Fruit fly (Drosophila melanogaster) whole organism, embryonic: Measurements from ENCODE around the gene Trl.
A peak's percentile ranks its signal among the peaks of the same experiment; 100 is the strongest.

Experiments
- CG10209 ChIP-seq: fragments of 200-800 bp; sonication (Bioruptor generic); optimal IDR thresholded peaks from 3 replicates; lab custom pipeline; 2017; ENCODE audit warnings: missing biosample characterization, mild to moderate bottlenecking, missing genetic modification characterization, missing genetic modification reagents
- CG10267 ChIP-seq: fragments of 200-800 bp; sonication (Bioruptor generic); optimal IDR thresholded peaks from 2 replicates; lab custom pipeline; 2018; ENCODE audit warnings: missing biosample characterization, mild to moderate bottlenecking, missing genetic modification characterization, moderate library complexity
- CG10654 ChIP-seq: fragments of 200-800 bp; sonication (Bioruptor generic); optimal IDR thresholded peaks from 2 replicates; lab custom pipeline; 2016; ENCODE audit warnings: missing biosample characterization, missing genetic modification characterization
- CG11093 ChIP-seq: fragments of 200-800 bp; sonication (Bioruptor generic); IDR thresholded peaks from 3 replicates; pipeline ENCODE4 v1.3.6; 2022; ENCODE audit warnings: missing biosample characterization, missing genetic modification characterization
- CG12071 ChIP-seq: fragments of 200-800 bp; sonication (Bioruptor generic); optimal IDR thresholded peaks from 3 replicates; lab custom pipeline; 2018; ENCODE audit warnings: missing biosample characterization, mild to moderate bottlenecking, missing genetic modification characterization
- CG12299 ChIP-seq: fragments of 200-800 bp; sonication (Bioruptor generic); optimal IDR thresholded peaks from 2 replicates; lab custom pipeline; 2018; ENCODE audit warnings: missing biosample characterization, mild to moderate bottlenecking, missing genetic modification characterization
- CG12942 ChIP-seq: fragments of 200-800 bp; sonication (Bioruptor generic); optimal IDR thresholded peaks from 3 replicates; lab custom pipeline; 2016; ENCODE audit warnings: missing biosample characterization, missing genetic modification characterization
- CG13296 ChIP-seq: fragments of 200-800 bp; sonication (Bioruptor generic); optimal IDR thresholded peaks from 3 replicates; lab custom pipeline; 2018; ENCODE audit warnings: missing biosample characterization, mild to moderate bottlenecking, missing genetic modification characterization
- CG13424 ChIP-seq: fragments of 200-800 bp; sonication (Bioruptor generic); optimal IDR thresholded peaks from 2 replicates; lab custom pipeline; 2019; ENCODE audit warnings: missing biosample characterization, mild to moderate bottlenecking, missing genetic modification characterization, moderate library complexity
- CG15514 ChIP-seq: fragments of 200-800 bp; sonication (Bioruptor generic); optimal IDR thresholded peaks from 3 replicates; lab custom pipeline; 2017; ENCODE audit warnings: missing biosample characterization, missing genetic modification characterization, mild to moderate bottlenecking, moderate library complexity, missing genetic modification reagents
- CG17802 ChIP-seq: fragments of 200-800 bp; sonication (Bioruptor generic); optimal IDR thresholded peaks from 2 replicates; lab custom pipeline; 2018; ENCODE audit warnings: missing biosample characterization, mild to moderate bottlenecking, missing genetic modification characterization, moderate library complexity
- CG18476 ChIP-seq: fragments of 200-800 bp; sonication (Bioruptor generic); optimal IDR thresholded peaks from 2 replicates; lab custom pipeline; 2016; ENCODE audit warnings: missing biosample characterization, mild to moderate bottlenecking, missing genetic modification characterization
- CG18599 ChIP-seq: fragments of 200-800 bp; sonication (Bioruptor generic); optimal IDR thresholded peaks from 3 replicates; lab custom pipeline; 2017; ENCODE audit warnings: missing biosample characterization, missing genetic modification characterization, mild to moderate bottlenecking, moderate library complexity, missing genetic modification reagents
- CG2129 ChIP-seq: fragments of 200-800 bp; sonication (Bioruptor generic); IDR thresholded peaks from 2 replicates; pipeline ENCODE4 v1.3.6; 2022; ENCODE audit warnings: missing biosample characterization, missing genetic modification characterization; ENCODE audit not compliant: partially characterized antibody
- CG2712 ChIP-seq: fragments of 200-800 bp; optimal IDR thresholded peaks from 3 replicates; lab custom pipeline; 2019; ENCODE audit warnings: missing biosample characterization, mild to moderate bottlenecking, missing genetic modification characterization, moderate library complexity
- CG3995 ChIP-seq: fragments of 200-800 bp; sonication (Bioruptor generic); optimal IDR thresholded peaks from 3 replicates; lab custom pipeline; 2016; ENCODE audit warnings: missing biosample characterization, missing genetic modification characterization
- CG4424 ChIP-seq: fragments of 200-800 bp; sonication (Bioruptor generic); optimal IDR thresholded peaks from 3 replicates; lab custom pipeline; 2016; ENCODE audit warnings: missing biosample characterization, missing genetic modification characterization
- CG4854 ChIP-seq: fragments of 200-800 bp; sonication (Bioruptor generic); optimal IDR thresholded peaks from 2 replicates; lab custom pipeline; 2016; ENCODE audit warnings: missing biosample characterization, missing genetic modification characterization, inconsistent platforms
- CG7271 ChIP-seq: fragments of 200-800 bp; sonication (Bioruptor generic); optimal IDR thresholded peaks from 2 replicates; lab custom pipeline; 2018; ENCODE audit warnings: missing biosample characterization, mild to moderate bottlenecking, missing genetic modification characterization, moderate library complexity
- CG7357 ChIP-seq: fragments of 200-800 bp; sonication (Bioruptor generic); IDR thresholded peaks from 3 replicates; pipeline ENCODE4 v1.3.6; 2022; ENCODE audit warnings: missing biosample characterization, missing genetic modification characterization
- CG7839 ChIP-seq: fragments of 200-800 bp; sonication (Bioruptor generic); optimal IDR thresholded peaks from 3 replicates; lab custom pipeline; 2018; ENCODE audit warnings: missing biosample characterization, mild to moderate bottlenecking, missing genetic modification characterization, moderate library complexity
- CG7987 ChIP-seq: fragments of 200-800 bp; sonication (Bioruptor generic); optimal IDR thresholded peaks from 2 replicates; lab custom pipeline; 2018; ENCODE audit warnings: missing biosample characterization, mild to moderate bottlenecking, missing genetic modification characterization, moderate library complexity
- CkIIα-i1 ChIP-seq: fragments of 200-800 bp; sonication (Bioruptor generic); IDR thresholded peaks from 2 replicates; pipeline ENCODE4 v1.3.6; 2022; ENCODE audit warnings: missing biosample characterization, missing genetic modification characterization
- D19B ChIP-seq: fragments of 200-800 bp; sonication (Bioruptor generic); optimal IDR thresholded peaks from 2 replicates; lab custom pipeline; 2017; ENCODE audit warnings: missing biosample characterization, mild to moderate bottlenecking, missing genetic modification characterization
- Drgx ChIP-seq: fragments of 200-800 bp; sonication (Bioruptor generic); IDR thresholded peaks from 2 replicates; pipeline ENCODE4 v1.3.6; 2022; ENCODE audit warnings: missing biosample characterization, missing genetic modification characterization
- H15 ChIP-seq: fragments of 200-800 bp; sonication (Bioruptor generic); IDR thresholded peaks from 3 replicates; pipeline ENCODE4 v1.3.6; 2022; ENCODE audit warnings: missing biosample characterization, missing genetic modification characterization
- Hand ChIP-seq: fragments of 200-800 bp; sonication (Bioruptor generic); optimal IDR thresholded peaks from 2 replicates; lab custom pipeline; 2017; ENCODE audit warnings: mild to moderate bottlenecking, missing biosample characterization, missing genetic modification reagents, missing genetic modification characterization
- Jarid2 ChIP-seq: fragments of 200-800 bp; sonication (Bioruptor generic); optimal IDR thresholded peaks from 3 replicates; lab custom pipeline; 2017; ENCODE audit warnings: mild to moderate bottlenecking, missing biosample characterization, missing genetic modification reagents, missing genetic modification characterization
- Kr ChIP-seq: fragments of 200-800 bp; sonication (Bioruptor generic); optimal IDR thresholded peaks from 2 replicates; lab custom pipeline; 2017; ENCODE audit warnings: missing biosample characterization, mild to moderate bottlenecking, missing genetic modification characterization
- Lim3 ChIP-seq: fragments of 200-800 bp; sonication (Bioruptor generic); IDR thresholded peaks from 2 replicates; pipeline ENCODE4 v1.3.6; 2022; ENCODE audit warnings: missing biosample characterization, missing genetic modification characterization
- Optix ChIP-seq: fragments of 200-800 bp; sonication (Bioruptor generic); IDR thresholded peaks from 3 replicates; pipeline ENCODE4 v1.3.6; 2022; ENCODE audit warnings: missing biosample characterization, missing genetic modification characterization
- Sox100B ChIP-seq: fragments of 200-800 bp; sonication (Bioruptor generic); optimal IDR thresholded peaks from 3 replicates; lab custom pipeline; 2018; ENCODE audit warnings: missing biosample characterization, mild to moderate bottlenecking, missing genetic modification characterization
- Spps ChIP-seq: fragments of 200-800 bp; sonication (Bioruptor generic); optimal IDR thresholded peaks from 2 replicates; lab custom pipeline; 2018; ENCODE audit warnings: missing biosample characterization, mild to moderate bottlenecking, missing genetic modification characterization
- al ChIP-seq: fragments of 200-800 bp; sonication (Bioruptor generic); IDR thresholded peaks from 2 replicates; pipeline ENCODE4 v1.3.6; 2022; ENCODE audit warnings: missing biosample characterization, missing genetic modification characterization
- amos ChIP-seq: fragments of 200-800 bp; sonication (Bioruptor generic); IDR thresholded peaks from 2 replicates; pipeline ENCODE4 v1.3.6; 2022; ENCODE audit warnings: missing biosample characterization, missing genetic modification characterization; ENCODE audit not compliant: partially characterized antibody
- ara ChIP-seq: fragments of 200-800 bp; sonication (Bioruptor generic); IDR thresholded peaks from 2 replicates; pipeline ENCODE4 v1.3.6; 2022; ENCODE audit warnings: missing biosample characterization, missing genetic modification characterization
- cato ChIP-seq: fragments of 200-800 bp; sonication (Bioruptor generic); optimal IDR thresholded peaks from 2 replicates; lab custom pipeline; 2016; ENCODE audit warnings: missing biosample characterization, missing genetic modification characterization, borderline replicate concordance
- cwo ChIP-seq: fragments of 200-800 bp; sonication (Bioruptor generic); optimal IDR thresholded peaks from 3 replicates; lab custom pipeline; 2017; ENCODE audit warnings: missing biosample characterization, missing genetic modification characterization, mild to moderate bottlenecking, moderate library complexity, missing genetic modification reagents
- disco-r ChIP-seq: fragments of 200-800 bp; sonication (Bioruptor generic); optimal IDR thresholded peaks from 2 replicates; lab custom pipeline; 2016; ENCODE audit warnings: missing biosample characterization, missing genetic modification characterization
- eve ChIP-seq, 2 experiments: fragments of >200 bp; optimal IDR thresholded peaks; 2 replicates each; lab custom pipeline; 2017; ENCODE audit warnings: missing biosample characterization in 2 of 2, missing genetic modification characterization in 2 of 2
- fd102C ChIP-seq: fragments of 200-800 bp; sonication (Bioruptor generic); optimal IDR thresholded peaks from 2 replicates; lab custom pipeline; 2018; ENCODE audit warnings: missing biosample characterization, mild to moderate bottlenecking, missing genetic modification characterization, moderate library complexity
- gfzf ChIP-seq: fragments of 200-800 bp; sonication (Bioruptor generic); optimal IDR thresholded peaks from 2 replicates; lab custom pipeline; 2016; ENCODE audit warnings: missing biosample characterization, mild to moderate bottlenecking, missing genetic modification characterization, moderate library complexity
- inv ChIP-seq: fragments of 200-800 bp; sonication (Bioruptor generic); IDR thresholded peaks from 2 replicates; pipeline ENCODE4 v1.3.6; 2022; ENCODE audit warnings: missing biosample characterization, missing genetic modification characterization; ENCODE audit not compliant: partially characterized antibody
- kay ChIP-seq: fragments of 200-800 bp; sonication (Bioruptor generic); optimal IDR thresholded peaks from 2 replicates; lab custom pipeline; 2016; ENCODE audit warnings: missing biosample characterization, missing genetic modification characterization
- lola ChIP-seq, 3 experiments: fragments of >200 bp in 2 of 3; fragments of 200-800 bp in 1 of 3; sonication (Bioruptor generic) in 1 of 3; optimal IDR thresholded peaks; 2 replicates each; lab custom pipeline; 2017 to 2019; ENCODE audit warnings: missing biosample characterization in 3 of 3, missing genetic modification characterization in 3 of 3, mild to moderate bottlenecking in 1 of 3, moderate library complexity in 1 of 3
- p53 ChIP-seq: fragments of 200-800 bp; sonication (Bioruptor generic); optimal IDR thresholded peaks from 2 replicates; lab custom pipeline; 2016; ENCODE audit warnings: missing biosample characterization, missing genetic modification characterization
- pnt ChIP-seq: fragments of 200-800 bp; sonication (Bioruptor generic); optimal IDR thresholded peaks from 3 replicates; lab custom pipeline; 2016; ENCODE audit warnings: missing biosample characterization, missing genetic modification characterization

Gene Trl

DNA sequence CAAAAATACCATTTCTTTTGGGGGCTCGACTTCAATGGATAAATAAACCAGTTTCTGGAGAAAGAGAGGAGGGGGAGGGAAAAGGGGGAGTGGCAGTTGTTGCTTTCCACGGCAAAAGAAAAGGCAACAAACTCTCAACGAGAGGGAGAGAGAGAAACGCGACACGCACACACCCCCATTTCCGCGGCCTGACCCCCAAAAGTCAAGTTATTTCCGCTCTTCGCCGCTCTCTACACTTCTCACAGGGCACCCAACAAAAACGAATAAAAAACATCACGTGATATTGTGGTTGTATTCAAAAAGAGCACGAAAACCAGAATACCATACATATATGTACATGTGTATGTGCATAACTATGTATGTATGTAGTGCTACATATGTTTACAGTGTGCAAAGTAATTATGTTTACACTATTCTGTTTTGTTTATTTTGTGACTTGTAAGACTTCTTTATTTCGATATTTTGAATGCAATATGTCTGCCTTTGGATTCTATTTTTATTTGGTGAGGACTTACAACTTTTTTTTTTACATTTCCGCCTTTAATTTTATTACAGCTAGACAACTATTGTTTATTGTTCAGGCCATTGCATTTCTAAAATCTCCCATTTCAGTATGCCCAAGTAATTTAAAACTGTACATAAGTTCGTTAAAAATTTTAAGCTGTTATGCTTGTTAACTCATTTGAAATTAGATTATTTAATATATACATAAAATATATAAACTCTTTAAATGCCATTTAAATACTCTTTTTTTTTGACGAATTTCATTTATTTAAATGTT is 20.4 kb upstream of the Trl start (continued):
- TF ChIP-seq CG11093 (GFP tag; lab: Robert Waterston, UW) (0 out of 3 replicates have a peak, but pooled peaks have one; percentile 29), CG17802 (tag; lab: Kevin White, UChicago) (no peak), Spps (tag; lab: Kevin White, UChicago) (peak; percentile 18), CG18599 (GFP tag; lab: Kevin White, UChicago) (peak; percentile 53), CG2129 (GFP tag; lab: Robert Waterston, UW) (no peak), Jarid2 (peak; percentile 33), CG4854 (GFP tag; lab: Kevin White, UChicago) (no peak), cwo (GFP tag; lab: Kevin White, UChicago) (peak; percentile 99), eve (GFP tag; optimal IDR thresholded peaks at IDR 0.05; lab: Kevin White, UChicago) (peak in 1 of 2 experiments; percentile 85), CG3995 (GFP tag; lab: Kevin White, UChicago) (no peak), CG7839 (tag; lab: Kevin White, UChicago) (peak; percentile 79), kay (peak; percentile 13), CG10209 (GFP tag; lab: Kevin White, UChicago) (peak; percentile 76), Drgx (peak; percentile 71), p53 (GFP tag; lab: Kevin White, UChicago) (no peak), CG12299 (peak; percentile 42), Lim3 (no peak), CG12942 (peak; percentile 7), Kr (GFP tag; lab: Kevin White, UChicago) (no peak), fd102C (GFP tag; lab: Kevin White, UChicago) (no peak), CG12071 (GFP tag; lab: Kevin White, UChicago) (peak; percentile 75), D19B (GFP tag; lab: Kevin White, UChicago) (peak; percentile 29), CG18476 (GFP tag; lab: Kevin White, UChicago) (no peak), gfzf (no peak), CG7271 (tag; lab: Kevin White, UChicago) (no peak), CG7987 (peak; percentile 98), CG10654 (GFP tag; lab: Kevin White, UChicago) (peak; percentile 2), cato (peak; percentile 52), pnt (GFP tag; lab: Kevin White, UChicago) (peak; percentile 22), CG10267 (tag; lab: Kevin White, UChicago) (peak; percentile 54), CG4424 (GFP tag; lab: Kevin White, UChicago) (peak; percentile 79), amos (GFP tag; lab: Robert Waterston, UW) (peak; percentile 9; the same call in 1 of the 2 replicates), inv (GFP tag; lab: Robert Waterston, UW) (no peak), disco-r (GFP tag; lab: Kevin White, UChicago) (peak; percentile 36), CkIIα-i1 (no peak), Optix (GFP tag; lab: Robert Waterston, UW) (no peak), lola (GFP tag; optimal IDR thresholded peaks at IDR 0.05; lab: Kevin White, UChicago) (peak in 1 of 3 experiments; percentile 67), CG15514 (GFP tag; lab: Kevin White, UChicago) (peak; percentile 18), Hand (no peak), H15 (GFP tag; lab: Robert Waterston, UW) (0 out of 3 replicates have a peak, but pooled peaks have one; percentile 6), ara (peak; percentile 53; the same call in 1 of the 2 replicates), CG13296 (GFP tag; lab: Kevin White, UChicago) (peak; percentile 81), CG13424 (tag; lab: Kevin White, UChicago) (peak; percentile 76), CG2712 (tag; lab: Kevin White, UChicago) (peak; percentile 72), al (GFP tag; lab: Robert Waterston, UW) (no peak; the same call in 1 of the 2 replicates), Sox100B (GFP tag; lab: Kevin White, UChicago) (peak; percentile 89), CG7357 (GFP tag; lab: Robert Waterston, UW) (peak; percentile 45; the same call in 1 of the 3 replicates)
